Worm (Caenorhabditis elegans) whole organism, L4/young adult: ENCODE data around the gene tebp-2.

ENCODE experiments used
- W03F9.2 ChIP-seq: fragments of 150-350 bp; optimal IDR thresholded peaks from 2 replicates; lab custom pipeline; 2014; ENCODE audit warnings: missing biosample characterization, missing genetic modification characterization
- dao-5 ChIP-seq: sonication (generic microtip); optimal IDR thresholded peaks from 2 replicates; lab custom pipeline; 2016; ENCODE audit warnings: missing genotype, missing genetic modification characterization, moderate library complexity, missing compliant biosample characterization

ce11 chrIV:5514789-5515188, 26.6 kb upstream of the tebp-2 start:
- TF ChIP-seq dao-5 (tag; lab: Kevin White, UChicago) = no peak
- no peak for TF ChIP-seq W03F9.2 (tag; lab: Kevin White, UChicago)
